Worm (Caenorhabditis elegans) whole organism, young adult: ENCODE measurements around the gene C16B8.4.

Experiments used
- F37B4.10 ChIP-seq: fragments of 200-800 bp; sonication (Bioruptor generic); IDR thresholded peaks from 2 replicates; pipeline ENCODE4 v1.3.6; 2022; ENCODE audit warnings: missing genetic modification characterization, missing compliant biosample characterization
- F49E8.2 ChIP-seq: sonication (generic microtip); optimal IDR thresholded peaks from 3 replicates; lab custom pipeline; 2017; ENCODE audit warnings: missing genetic modification characterization, mild to moderate bottlenecking, missing compliant biosample characterization, antibody characterized with exemption, moderate library complexity; ENCODE audit not compliant: insufficient read depth
- F52B5.7 ChIP-seq: sonication (generic microtip); optimal IDR thresholded peaks from 2 replicates; lab custom pipeline; 2016; ENCODE audit warnings: mild to moderate bottlenecking, missing genetic modification characterization, missing compliant biosample characterization
- F57C9.4 ChIP-seq: sonication (generic microtip); optimal IDR thresholded peaks from 2 replicates; lab custom pipeline; 2017; ENCODE audit warnings: mild to moderate bottlenecking, missing genetic modification characterization, missing compliant biosample characterization
- T07F8.4 ChIP-seq: sonication (generic microtip); optimal IDR thresholded peaks from 2 replicates; lab custom pipeline; 2016; ENCODE audit warnings: mild to moderate bottlenecking, missing genetic modification characterization, moderate library complexity, missing compliant biosample characterization
- Y67H2A.10 ChIP-seq: fragments of 200-800 bp; sonication (Bioruptor generic); conservative IDR thresholded peaks from 2 replicates; pipeline ENCODE4 v1.3.6; 2022; ENCODE audit warnings: missing genetic modification reagents, missing genetic modification characterization, missing compliant biosample characterization
- Y79H2A.3 ChIP-seq: fragments of 200-800 bp; sonication (Bioruptor generic); conservative IDR thresholded peaks from 2 replicates; pipeline ENCODE4 v1.3.6; 2022; ENCODE audit warnings: missing genetic modification reagents, missing genetic modification characterization, missing compliant biosample characterization
- akir-1 ChIP-seq: fragments of 200-800 bp; sonication (Bioruptor generic); optimal IDR thresholded peaks from 2 replicates; lab custom pipeline; 2018; ENCODE audit warnings: mild to moderate bottlenecking, missing genetic modification characterization, moderate library complexity, missing compliant biosample characterization
- aptf-2 ChIP-seq: fragments of 200-800 bp; sonication (Bioruptor generic); conservative IDR thresholded peaks from 2 replicates; pipeline ENCODE4 v1.3.6; 2022; ENCODE audit warnings: missing genetic modification reagents, missing genetic modification characterization, missing compliant biosample characterization
- aptf-3 ChIP-seq: fragments of 200-800 bp; sonication (Bioruptor generic); IDR thresholded peaks from 2 replicates; pipeline ENCODE4 v1.3.6; 2022; ENCODE audit warnings: missing genetic modification characterization, missing compliant biosample characterization
- attf-3 ChIP-seq: fragments of 200-800 bp; sonication (Bioruptor generic); conservative IDR thresholded peaks from 2 replicates; pipeline ENCODE4 v1.3.6; 2022; ENCODE audit warnings: missing genetic modification reagents, missing genetic modification characterization, missing compliant biosample characterization
- attf-5 ChIP-seq: fragments of 200-800 bp; sonication (Bioruptor generic); optimal IDR thresholded peaks from 2 replicates; lab custom pipeline; 2018; ENCODE audit warnings: mild to moderate bottlenecking, missing genetic modification characterization, missing compliant biosample characterization
- attf-6 ChIP-seq: fragments of 200-800 bp; sonication (Bioruptor generic); IDR thresholded peaks from 2 replicates; pipeline ENCODE4 v1.3.6; 2022; ENCODE audit warnings: missing genetic modification reagents, missing genetic modification characterization, missing compliant biosample characterization
- bed-1 ChIP-seq: fragments of 200-800 bp; sonication (Bioruptor generic); IDR thresholded peaks from 2 replicates; pipeline ENCODE4 v1.3.6; 2022; ENCODE audit warnings: missing genetic modification reagents, missing genetic modification characterization, missing compliant biosample characterization
- bed-2 ChIP-seq: fragments of 200-800 bp; sonication (Bioruptor generic); IDR thresholded peaks from 2 replicates; pipeline ENCODE4 v1.3.6; 2022; ENCODE audit warnings: missing genetic modification reagents, missing genetic modification characterization, missing compliant biosample characterization
- ccch-3 ChIP-seq: fragments of 200-800 bp; sonication (Bioruptor generic); optimal IDR thresholded peaks from 2 replicates; lab custom pipeline; 2018; ENCODE audit warnings: mild to moderate bottlenecking, missing genetic modification characterization, missing compliant biosample characterization
- cebp-2 ChIP-seq: fragments of 200-800 bp; sonication (Bioruptor generic); IDR thresholded peaks from 2 replicates; pipeline ENCODE4 v1.3.6; 2022; ENCODE audit warnings: missing genetic modification characterization, missing compliant biosample characterization
- ceh-100 ChIP-seq: fragments of 200-800 bp; sonication (Bioruptor generic); IDR thresholded peaks from 2 replicates; pipeline ENCODE4 v1.3.6; 2022; ENCODE audit warnings: missing genetic modification reagents, missing genetic modification characterization, missing compliant biosample characterization
- ceh-40 ChIP-seq: fragments of 200-800 bp; sonication (Bioruptor generic); IDR thresholded peaks from 2 replicates; pipeline ENCODE4 v1.3.6; 2022; ENCODE audit warnings: missing genetic modification characterization, missing compliant biosample characterization
- ceh-79 ChIP-seq: sonication (generic microtip); optimal IDR thresholded peaks from 2 replicates; lab custom pipeline; 2017; ENCODE audit warnings: mild to moderate bottlenecking, missing genetic modification characterization, missing compliant biosample characterization
- die-1 ChIP-seq: sonication (generic microtip); optimal IDR thresholded peaks from 2 replicates; lab custom pipeline; 2016; ENCODE audit warnings: missing genotype, mild to moderate bottlenecking, missing genetic modification characterization, missing compliant biosample characterization
- dpff-1 ChIP-seq: sonication (generic microtip); optimal IDR thresholded peaks from 2 replicates; lab custom pipeline; 2017; ENCODE audit warnings: mild to moderate bottlenecking, missing genetic modification characterization, missing compliant biosample characterization
- dpl-1 ChIP-seq: fragments of 150-350 bp; optimal IDR thresholded peaks from 2 replicates; lab custom pipeline; 2014; ENCODE audit warnings: missing biosample characterization, missing genetic modification reagents, missing genetic modification characterization
- egrh-3 ChIP-seq: fragments of 200-800 bp; sonication (Bioruptor generic); IDR thresholded peaks from 2 replicates; pipeline ENCODE4 v1.3.6; 2022; ENCODE audit warnings: missing genetic modification reagents, missing genetic modification characterization, missing compliant biosample characterization
- fkh-3 ChIP-seq: sonication (generic microtip); optimal IDR thresholded peaks from 2 replicates; lab custom pipeline; 2016; ENCODE audit warnings: mild to moderate bottlenecking, missing genetic modification characterization, missing compliant biosample characterization
- gei-17 ChIP-seq: fragments of 200-800 bp; sonication (Bioruptor generic); optimal IDR thresholded peaks from 2 replicates; lab custom pipeline; 2018; ENCODE audit warnings: mild to moderate bottlenecking, missing genetic modification characterization, missing compliant biosample characterization
- him-1 ChIP-seq: sonication (generic microtip); optimal IDR thresholded peaks from 2 replicates; lab custom pipeline; 2016; ENCODE audit warnings: missing genotype, missing genetic modification reagents, missing genetic modification characterization, missing compliant biosample characterization
- hlh-26 ChIP-seq: fragments of 200-800 bp; sonication (Bioruptor generic); conservative IDR thresholded peaks from 2 replicates; pipeline ENCODE4 v1.3.6; 2022; ENCODE audit warnings: missing genetic modification reagents, missing genetic modification characterization, missing compliant biosample characterization
- let-526 ChIP-seq: fragments of 200-800 bp; sonication (Bioruptor generic); IDR thresholded peaks from 2 replicates; pipeline ENCODE4 v1.3.6; 2022; ENCODE audit warnings: missing genetic modification reagents, missing genetic modification characterization, missing compliant biosample characterization
- lin-54 ChIP-seq: fragments of 200-800 bp; sonication (Bioruptor generic); optimal IDR thresholded peaks from 2 replicates; lab custom pipeline; 2018; ENCODE audit warnings: mild to moderate bottlenecking, missing genetic modification characterization, missing compliant biosample characterization
- madf-10 ChIP-seq: sonication (generic microtip); optimal IDR thresholded peaks from 2 replicates; lab custom pipeline; 2016; ENCODE audit warnings: mild to moderate bottlenecking, missing genetic modification characterization, missing compliant biosample characterization
- madf-6 ChIP-seq: fragments of 200-800 bp; sonication (Bioruptor generic); IDR thresholded peaks from 2 replicates; pipeline ENCODE4 v1.3.6; 2022; ENCODE audit warnings: missing genetic modification reagents, missing genetic modification characterization, missing compliant biosample characterization
- madf-8 ChIP-seq: fragments of 200-800 bp; sonication (Bioruptor generic); conservative IDR thresholded peaks from 2 replicates; pipeline ENCODE4 v1.3.6; 2022; ENCODE audit warnings: missing genetic modification reagents, missing genetic modification characterization, missing compliant biosample characterization
- mcd-1 ChIP-seq: fragments of 200-800 bp; sonication (Bioruptor generic); IDR thresholded peaks from 2 replicates; pipeline ENCODE4 v1.3.6; 2022; ENCODE audit warnings: missing genetic modification reagents, missing genetic modification characterization, missing compliant biosample characterization
- mel-28 ChIP-seq: sonication (generic microtip); optimal IDR thresholded peaks from 2 replicates; lab custom pipeline; 2016; ENCODE audit warnings: borderline replicate concordance, mild to moderate bottlenecking, missing genetic modification characterization, missing compliant biosample characterization
- mes-4 ChIP-seq: sonication (generic microtip); optimal IDR thresholded peaks from 2 replicates; lab custom pipeline; 2016; ENCODE audit warnings: missing genotype, missing genetic modification characterization, missing compliant biosample characterization
- nfyb-1 ChIP-seq: fragments of 200-800 bp; sonication (Bioruptor generic); IDR thresholded peaks from 2 replicates; pipeline ENCODE4 v1.3.6; 2022; ENCODE audit warnings: missing genetic modification reagents, missing genetic modification characterization, missing compliant biosample characterization
- nhr-120 ChIP-seq: fragments of 200-800 bp; sonication (Bioruptor generic); IDR thresholded peaks from 2 replicates; pipeline ENCODE4 v1.3.6; 2022; ENCODE audit warnings: missing genetic modification characterization, missing compliant biosample characterization
- nhr-80 ChIP-seq: sonication (generic microtip); optimal IDR thresholded peaks from 2 replicates; lab custom pipeline; 2016; ENCODE audit warnings: missing genetic modification characterization, missing compliant biosample characterization
- rcor-1 ChIP-seq: fragments of 200-800 bp; sonication (Bioruptor generic); IDR thresholded peaks from 2 replicates; pipeline ENCODE4 v1.3.6; 2022; ENCODE audit warnings: missing genetic modification reagents, missing genetic modification characterization, missing compliant biosample characterization
- sdz-38 ChIP-seq: sonication (generic microtip); optimal IDR thresholded peaks from 2 replicates; lab custom pipeline; 2016; ENCODE audit warnings: missing genotype, missing genetic modification characterization, missing compliant biosample characterization
- sea-2 ChIP-seq: fragments of 200-800 bp; sonication (Bioruptor generic); IDR thresholded peaks from 2 replicates; pipeline ENCODE4 v1.3.6; 2022; ENCODE audit warnings: missing genetic modification characterization, missing compliant biosample characterization
- snpc-1.1 ChIP-seq: sonication (generic microtip); optimal IDR thresholded peaks from 2 replicates; lab custom pipeline; 2017; ENCODE audit warnings: missing genetic modification characterization, mild to moderate bottlenecking, missing compliant biosample characterization, antibody characterized with exemption, moderate library complexity, missing genotype, missing genetic modification reagents; ENCODE audit not compliant: insufficient read depth
- somi-1 ChIP-seq: fragments of 200-800 bp; sonication (Bioruptor generic); optimal IDR thresholded peaks from 2 replicates; lab custom pipeline; 2018; ENCODE audit warnings: mild to moderate bottlenecking, missing genetic modification characterization, missing compliant biosample characterization
- tbp1 ChIP-seq: fragments of 200-800 bp; sonication (Bioruptor generic); optimal IDR thresholded peaks from 2 replicates; lab custom pipeline; 2018; ENCODE audit warnings: mild to moderate bottlenecking, missing genetic modification characterization, missing compliant biosample characterization
- tlf-1 ChIP-seq: fragments of 200-800 bp; sonication (Bioruptor generic); optimal IDR thresholded peaks from 2 replicates; lab custom pipeline; 2018; ENCODE audit warnings: mild to moderate bottlenecking, missing genetic modification characterization, missing compliant biosample characterization
- ztf-22 ChIP-seq: fragments of 200-800 bp; sonication (Bioruptor generic); optimal IDR thresholded peaks from 2 replicates; lab custom pipeline; 2018; ENCODE audit warnings: mild to moderate bottlenecking, missing genetic modification characterization, moderate library complexity, missing compliant biosample characterization
- ztf-3 ChIP-seq: fragments of 200-800 bp; sonication (Bioruptor generic); optimal IDR thresholded peaks from 2 replicates; lab custom pipeline; 2018; ENCODE audit warnings: mild to moderate bottlenecking, missing genetic modification characterization, missing compliant biosample characterization

C16B8.4 gene

DNA sequence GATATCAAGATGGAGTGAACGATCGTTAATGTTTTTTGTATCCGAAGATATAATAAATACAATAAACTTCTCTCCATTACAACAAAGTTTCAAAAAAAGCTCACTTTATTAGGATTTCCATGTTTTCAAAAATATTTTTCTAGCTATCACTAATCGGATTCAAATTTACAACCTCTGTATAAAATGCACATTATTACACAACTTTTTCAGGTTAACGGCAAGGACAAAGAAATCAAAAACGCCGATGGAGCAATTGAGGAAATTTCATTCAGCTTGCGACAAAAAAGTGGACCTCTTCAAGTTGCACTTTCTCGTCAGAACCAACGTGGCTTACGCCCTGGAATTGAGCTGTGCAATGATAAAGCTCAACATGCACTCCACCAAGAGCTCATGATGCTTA lies 33.5 kb upstream of the C16B8.4 start:
- no peak for TF ChIP-seq hlh-26 (GFP tag; lab: Robert Waterston, UW)
- TF ChIP-seq dpl-1 (GFP tag; lab: Kevin White, UChicago), result no peak
- no peak for TF ChIP-seq sdz-38
- TF ChIP-seq attf-6, result no peak
- no peak for TF ChIP-seq ztf-3
- TF ChIP-seq tlf-1 (GFP tag; lab: Kevin White, UChicago), result no peak
- no peak for TF ChIP-seq attf-3 (GFP tag; lab: Robert Waterston, UW)
- no peak for TF ChIP-seq ztf-22 (GFP tag; lab: Kevin White, UChicago)
- TF ChIP-seq gei-17 (GFP tag; lab: Kevin White, UChicago), result no peak
- no peak for TF ChIP-seq nfyb-1
- no peak for TF ChIP-seq aptf-3 (GFP tag; lab: Robert Waterston, UW)
- TF ChIP-seq ccch-3, result no peak
- TF ChIP-seq F52B5.7, result no peak
- no peak for TF ChIP-seq tbp1 (GFP tag; lab: Kevin White, UChicago)
- no peak for TF ChIP-seq Y67H2A.10 (GFP tag; lab: Robert Waterston, UW)
- no peak for TF ChIP-seq ceh-79 (tag; lab: Kevin White, UChicago)
- no peak for TF ChIP-seq fkh-3
- TF ChIP-seq ceh-40 (GFP tag; lab: Robert Waterston, UW), result no peak
- no peak for TF ChIP-seq Y79H2A.3 (GFP tag; lab: Robert Waterston, UW)
- no peak for TF ChIP-seq dpff-1

DNA sequence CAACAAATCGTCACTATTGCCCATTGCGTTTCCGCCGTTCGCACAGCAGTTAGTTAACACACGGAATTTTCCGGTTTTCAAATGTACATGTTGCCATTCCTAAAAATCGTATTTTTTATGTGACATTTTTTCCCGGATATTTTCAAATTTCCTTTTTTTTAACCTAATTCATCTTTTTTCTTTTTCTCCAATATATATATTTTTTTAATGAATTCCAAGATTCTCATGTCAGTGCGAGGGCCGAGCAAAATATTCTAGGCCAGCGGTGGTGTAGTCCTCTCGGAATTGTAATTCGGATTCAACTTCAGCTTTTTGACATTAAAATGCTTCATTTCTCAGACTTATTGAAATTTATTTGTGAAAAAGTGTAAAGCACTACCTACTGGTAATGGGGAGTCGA lies 31.6 kb upstream of the C16B8.4 start, which contains the start of gene R02E12.4:
Gene R02E12.4 (plus strand): TSS at position 301 of the 400 bp plus-strand sequence.
- no peak for TF ChIP-seq T07F8.4 (tag; lab: Kevin White, UChicago)
- TF ChIP-seq madf-6 (GFP tag; lab: Robert Waterston, UW), result no peak
- no peak for TF ChIP-seq ceh-100
- TF ChIP-seq rcor-1 (GFP tag; lab: Robert Waterston, UW), result no peak
- TF ChIP-seq sea-2 (GFP tag; lab: Robert Waterston, UW), result no peak
- no peak for TF ChIP-seq bed-1 (GFP tag; lab: Robert Waterston, UW)
- no peak for TF ChIP-seq him-1 (tag; lab: Kevin White, UChicago)
- TF ChIP-seq F57C9.4 (tag; lab: Kevin White, UChicago), result no peak
- TF ChIP-seq madf-8 (GFP tag; lab: Robert Waterston, UW), result no peak
- no peak for TF ChIP-seq die-1 (tag; lab: Kevin White, UChicago)
- no peak for TF ChIP-seq nhr-80 (tag; lab: Kevin White, UChicago)
- TF ChIP-seq Y67H2A.10 (GFP tag; lab: Robert Waterston, UW), result no peak
- TF ChIP-seq nfyb-1, result no peak
- no peak for TF ChIP-seq dpff-1
- no peak for TF ChIP-seq somi-1 (GFP tag; lab: Kevin White, UChicago)
- TF ChIP-seq ztf-3, result no peak
- TF ChIP-seq hlh-26 (GFP tag; lab: Robert Waterston, UW), result no peak
- TF ChIP-seq egrh-3, result no peak
- no peak for TF ChIP-seq nhr-120 (GFP tag; lab: Robert Waterston, UW)

ce11 chrX:4003220-4003619 lies 29.8 kb upstream of the C16B8.4 start, which contains the start of gene R02E12.12:
Gene R02E12.12, plus strand, starts transcription at chrX:4003520.
- TF ChIP-seq F49E8.2 (tag; lab: Kevin White, UChicago), result no peak
- TF ChIP-seq cebp-2, result no peak
- no peak for TF ChIP-seq sea-2 (GFP tag; lab: Robert Waterston, UW)
- no peak for TF ChIP-seq snpc-1.1 (tag; lab: Kevin White, UChicago)
- no peak for TF ChIP-seq F37B4.10 (GFP tag; lab: Robert Waterston, UW)
- no peak for TF ChIP-seq let-526 (GFP tag; lab: Robert Waterston, UW)
- TF ChIP-seq aptf-2, result no peak
- no peak for TF ChIP-seq madf-6 (GFP tag; lab: Robert Waterston, UW)
- no peak for TF ChIP-seq mes-4 (tag; lab: Kevin White, UChicago)
- no peak for TF ChIP-seq gei-17 (GFP tag; lab: Kevin White, UChicago)
- TF ChIP-seq dpl-1 (GFP tag; lab: Kevin White, UChicago), result no peak
- no peak for TF ChIP-seq lin-54
- no peak for TF ChIP-seq mcd-1 (GFP tag; lab: Robert Waterston, UW)
- TF ChIP-seq bed-2, result no peak
- TF ChIP-seq akir-1 (GFP tag; lab: Kevin White, UChicago), result no peak
- TF ChIP-seq attf-5, result no peak
- no peak for TF ChIP-seq egrh-3
- no peak for TF ChIP-seq mel-28
- TF ChIP-seq madf-10 (tag; lab: Kevin White, UChicago), result no peak
- no peak for TF ChIP-seq ztf-22 (GFP tag; lab: Kevin White, UChicago)
- TF ChIP-seq, all 124 proteins: peak for 0
